Fruit fly (Drosophila melanogaster) whole organism, prepupa: ENCODE data around the gene CG11892.
A peak's percentile ranks its signal among the peaks of the same experiment; 100 is the strongest.

Source experiments
- Blimp-1 ChIP-seq: fragments of 200-800 bp; sonication (Bioruptor generic); optimal IDR thresholded peaks from 3 replicates; lab custom pipeline; 2017; ENCODE audit warnings: missing biosample characterization, missing genetic modification characterization, mild to moderate bottlenecking, moderate library complexity, missing genetic modification reagents
- CG10631 ChIP-seq: fragments of 200-800 bp; sonication (Bioruptor generic); optimal IDR thresholded peaks from 2 replicates; lab custom pipeline; 2016; ENCODE audit warnings: missing biosample characterization, missing genetic modification characterization
- CG10669 ChIP-seq: fragments of 200-800 bp; sonication (Bioruptor generic); optimal IDR thresholded peaks from 3 replicates; lab custom pipeline; 2018; ENCODE audit warnings: missing biosample characterization, mild to moderate bottlenecking, missing genetic modification characterization, moderate library complexity
- CG11294 ChIP-seq: fragments of 200-800 bp; sonication (Bioruptor generic); IDR thresholded peaks from 2 replicates; pipeline ENCODE4 v1.3.6; 2022; ENCODE audit warnings: missing biosample characterization, missing genetic modification characterization
- CG11762 ChIP-seq: fragments of 200-800 bp; sonication (Bioruptor generic); optimal IDR thresholded peaks from 3 replicates; lab custom pipeline; 2016; ENCODE audit warnings: missing biosample characterization, missing genetic modification characterization; ENCODE audit not compliant: insufficient read depth
- CG15336 ChIP-seq: fragments of 200-800 bp; sonication (Bioruptor generic); IDR thresholded peaks from 2 replicates; pipeline ENCODE4 v1.3.6; 2022; ENCODE audit warnings: missing biosample characterization, missing genetic modification characterization
- CG1621 ChIP-seq: fragments of 200-800 bp; sonication (Bioruptor generic); optimal IDR thresholded peaks from 3 replicates; lab custom pipeline; 2018; ENCODE audit warnings: missing biosample characterization, mild to moderate bottlenecking, missing genetic modification characterization
- CG3032 ChIP-seq: fragments of 200-800 bp; optimal IDR thresholded peaks from 2 replicates; lab custom pipeline; 2019; ENCODE audit warnings: missing biosample characterization, mild to moderate bottlenecking, missing genetic modification characterization, moderate library complexity
- CG31627 ChIP-seq: fragments of 200-800 bp; sonication (Bioruptor generic); optimal IDR thresholded peaks from 3 replicates; lab custom pipeline; 2016; ENCODE audit warnings: missing biosample characterization, missing genetic modification characterization
- CG32006 ChIP-seq: fragments of 200-800 bp; sonication (Bioruptor generic); optimal IDR thresholded peaks from 3 replicates; lab custom pipeline; 2017; ENCODE audit warnings: missing biosample characterization, mild to moderate bottlenecking, missing genetic modification characterization
- CG34406 ChIP-seq: fragments of 200-800 bp; sonication (Bioruptor generic); optimal IDR thresholded peaks from 3 replicates; lab custom pipeline; 2016; ENCODE audit warnings: missing biosample characterization, missing genetic modification characterization
- CG3919 ChIP-seq: fragments of 200-800 bp; sonication (Bioruptor generic); optimal IDR thresholded peaks from 3 replicates; lab custom pipeline; 2016; ENCODE audit warnings: missing biosample characterization, missing genetic modification characterization
- CG6792 ChIP-seq: fragments of 200-800 bp; sonication (Bioruptor generic); optimal IDR thresholded peaks from 3 replicates; lab custom pipeline; 2016; ENCODE audit warnings: missing biosample characterization, missing genetic modification characterization
- CG6808 ChIP-seq: fragments of 200-800 bp; sonication (Bioruptor generic); optimal IDR thresholded peaks from 3 replicates; lab custom pipeline; 2017; ENCODE audit warnings: missing biosample characterization, missing genetic modification characterization, mild to moderate bottlenecking, moderate library complexity, missing genetic modification reagents
- CG6854 ChIP-seq: fragments of 200-800 bp; sonication (Bioruptor generic); optimal IDR thresholded peaks from 2 replicates; lab custom pipeline; 2017; ENCODE audit warnings: missing biosample characterization, mild to moderate bottlenecking, missing genetic modification characterization
- CG8119 ChIP-seq: fragments of 200-800 bp; sonication (Bioruptor generic); IDR thresholded peaks from 3 replicates; pipeline ENCODE4 v1.3.6; 2022; ENCODE audit warnings: missing biosample characterization, missing genetic modification characterization
- CG8319 ChIP-seq: fragments of 200-800 bp; sonication (Bioruptor generic); optimal IDR thresholded peaks from 3 replicates; lab custom pipeline; 2016; ENCODE audit warnings: missing biosample characterization, missing genetic modification characterization
- CG8632 ChIP-seq: fragments of 200-800 bp; sonication (Bioruptor generic); optimal IDR thresholded peaks from 3 replicates; lab custom pipeline; 2016; ENCODE audit warnings: missing biosample characterization, missing genetic modification characterization
- CG9139 ChIP-seq: fragments of 200-800 bp; sonication (Bioruptor generic); optimal IDR thresholded peaks from 3 replicates; lab custom pipeline; 2017; ENCODE audit warnings: missing biosample characterization, mild to moderate bottlenecking, missing genetic modification characterization
- Eip75B ChIP-seq: fragments of 200-800 bp; sonication (Bioruptor generic); optimal IDR thresholded peaks from 3 replicates; lab custom pipeline; 2016; ENCODE audit warnings: missing biosample characterization, missing genetic modification characterization
- Eip78C ChIP-seq: fragments of 200-800 bp; sonication (Bioruptor generic); peaks from one replicate; lab custom pipeline; 2016; ENCODE audit warnings: missing biosample characterization, missing genetic modification characterization
- Eip93F ChIP-seq: fragments of 200-800 bp; sonication (Bioruptor generic); optimal IDR thresholded peaks from 2 replicates; lab custom pipeline; 2016; ENCODE audit warnings: missing biosample characterization, mild to moderate bottlenecking, missing genetic modification characterization
- Ets21C ChIP-seq: fragments of 200-800 bp; sonication (Bioruptor generic); optimal IDR thresholded peaks from 3 replicates; lab custom pipeline; 2016; ENCODE audit warnings: missing biosample characterization, missing genetic modification characterization
- Ets96B ChIP-seq: fragments of 200-800 bp; optimal IDR thresholded peaks from 2 replicates; lab custom pipeline; 2019; ENCODE audit warnings: missing biosample characterization, mild to moderate bottlenecking, missing genetic modification characterization, moderate library complexity
- Gug ChIP-seq: fragments of 200-800 bp; sonication (Bioruptor generic); IDR thresholded peaks from 2 replicates; pipeline ENCODE4 v1.3.6; 2022; ENCODE audit warnings: missing biosample characterization, missing genetic modification characterization
- Hr38 ChIP-seq: sonication (Bioruptor generic); optimal IDR thresholded peaks from 2 replicates; lab custom pipeline; 2016; ENCODE audit warnings: missing biosample characterization, missing genetic modification characterization
- Lpt ChIP-seq: fragments of 200-800 bp; sonication (Bioruptor generic); optimal IDR thresholded peaks from 3 replicates; lab custom pipeline; 2016; ENCODE audit warnings: missing biosample characterization, missing genetic modification characterization
- OdsH ChIP-seq: fragments of 200-800 bp; sonication (Bioruptor generic); optimal IDR thresholded peaks from 3 replicates; lab custom pipeline; 2016; ENCODE audit warnings: missing biosample characterization, missing genetic modification characterization
- Sox15 ChIP-seq: fragments of 200-800 bp; sonication (Bioruptor generic); optimal IDR thresholded peaks from 3 replicates; lab custom pipeline; 2016; ENCODE audit warnings: missing biosample characterization, missing genetic modification characterization
- achi ChIP-seq: fragments of 200-800 bp; sonication (Bioruptor generic); optimal IDR thresholded peaks from 3 replicates; lab custom pipeline; 2016; ENCODE audit warnings: missing biosample characterization, missing genetic modification characterization
- acj6 ChIP-seq: fragments of 200-800 bp; sonication (Bioruptor generic); optimal IDR thresholded peaks from 3 replicates; lab custom pipeline; 2016; ENCODE audit warnings: missing biosample characterization, missing genetic modification characterization
- cyc ChIP-seq: fragments of 200-800 bp; sonication (Bioruptor generic); optimal IDR thresholded peaks from 3 replicates; lab custom pipeline; 2016; ENCODE audit warnings: missing biosample characterization, missing genetic modification characterization
- dac ChIP-seq: fragments of 200-800 bp; sonication (Bioruptor generic); optimal IDR thresholded peaks from 2 replicates; lab custom pipeline; 2017; ENCODE audit warnings: missing biosample characterization, mild to moderate bottlenecking, missing genetic modification characterization
- dsx ChIP-seq: fragments of 200-800 bp; optimal IDR thresholded peaks from 3 replicates; lab custom pipeline; 2019; ENCODE audit warnings: missing biosample characterization, mild to moderate bottlenecking, missing genetic modification characterization, moderate library complexity; ENCODE audit not compliant: poor library complexity, severe bottlenecking
- fd85E ChIP-seq: fragments of 200-800 bp; sonication (Bioruptor generic); optimal IDR thresholded peaks from 3 replicates; lab custom pipeline; 2016; ENCODE audit warnings: missing biosample characterization, missing genetic modification characterization
- fkh ChIP-seq: fragments of 200-800 bp; sonication (Bioruptor generic); optimal IDR thresholded peaks from 3 replicates; lab custom pipeline; 2017; ENCODE audit warnings: missing biosample characterization, mild to moderate bottlenecking, missing genetic modification characterization, moderate library complexity
- spab ChIP-seq: fragments of 200-800 bp; sonication (Bioruptor generic); optimal IDR thresholded peaks from 2 replicates; lab custom pipeline; 2017; ENCODE audit warnings: missing biosample characterization, mild to moderate bottlenecking, missing genetic modification characterization, missing genetic modification reagents
- ss ChIP-seq, 2 experiments: fragments of 200-800 bp; sonication (Bioruptor generic); optimal IDR thresholded peaks; 2 replicates in 1 of 2; 3 replicates in 1 of 2; lab custom pipeline; 2017 to 2018; ENCODE audit warnings: mild to moderate bottlenecking in 2 of 2, missing biosample characterization in 2 of 2, missing genetic modification characterization in 2 of 2, moderate library complexity in 1 of 2
- topi ChIP-seq: fragments of 200-800 bp; sonication (Bioruptor generic); optimal IDR thresholded peaks from 3 replicates; lab custom pipeline; 2016; ENCODE audit warnings: missing biosample characterization, missing genetic modification characterization

The CG11892 gene

dm6 chr3R:25238771-25239700, 42.3 kb upstream of the CG11892 start:
- TF ChIP-seq cyc (GFP tag; lab: Kevin White, UChicago) (no peak), CG3919 (GFP tag; lab: Kevin White, UChicago) (peak; percentile 6), CG11294 (GFP tag; lab: Robert Waterston, UW) (no peak), fd85E (GFP tag; lab: Kevin White, UChicago) (no peak), Eip78C (GFP tag; lab: Kevin White, UChicago) (peak; percentile 78), dsx (GFP tag; lab: Kevin White, UChicago) (peak; percentile 56), CG1621 (peak; percentile 45), Gug (GFP tag; lab: Robert Waterston, UW) (no peak), CG3032 (tag; lab: Kevin White, UChicago) (peak; percentile 42), ss (GFP tag; optimal IDR thresholded peaks at IDR 0.05; lab: Kevin White, UChicago) (peak; percentile 28 to 32), Hr38 (no peak), CG31627 (GFP tag; lab: Kevin White, UChicago) (no peak), CG10669 (GFP tag; lab: Kevin White, UChicago) (peak; percentile 31), fkh (GFP tag; lab: Kevin White, UChicago) (no peak), spab (GFP tag; lab: Kevin White, UChicago) (peak; percentile 22), Eip75B (GFP tag; lab: Kevin White, UChicago) (peak; percentile 31), Blimp-1 (GFP tag; lab: Kevin White, UChicago) (no peak), Ets96B (tag; lab: Kevin White, UChicago) (peak; percentile 39), CG6792 (GFP tag; lab: Kevin White, UChicago) (no peak), CG8632 (GFP tag; lab: Kevin White, UChicago) (no peak), CG6808 (GFP tag; lab: Kevin White, UChicago) (peak; percentile 47), CG15336 (GFP tag; lab: Robert Waterston, UW) (no peak)
- TF ChIP-seq, all 60 proteins: peak for 11

- TF ChIP-seq CG11762 (GFP tag; lab: Kevin White, UChicago): no peak
- TF ChIP-seq Blimp-1 (GFP tag; lab: Kevin White, UChicago): no peak
- TF ChIP-seq Sox15 (GFP tag; lab: Kevin White, UChicago): no peak
- no peak for TF ChIP-seq dsx (GFP tag; lab: Kevin White, UChicago)
- TF ChIP-seq acj6: no peak
- TF ChIP-seq topi (GFP tag; lab: Kevin White, UChicago): no peak
- no peak for TF ChIP-seq Gug (GFP tag; lab: Robert Waterston, UW)
- TF ChIP-seq CG6854 (GFP tag; lab: Kevin White, UChicago): no peak
- no peak for TF ChIP-seq CG3032 (tag; lab: Kevin White, UChicago)
- no peak for TF ChIP-seq CG8119
- no peak for TF ChIP-seq CG6808 (GFP tag; lab: Kevin White, UChicago)
Measured at dm6 chr3R:25239880-25240279, 41.5 kb upstream of the CG11892 start, which contains the start of gene to. Gene to (plus strand): TSS chr3R:25240180.

dm6 chr3R:25241507-25242070, 39.8 kb upstream of the CG11892 start, which contains the start of gene CG11854:
Gene CG11854 (plus strand): TSS chr3R:25242020.
- TF ChIP-seq Lpt: no peak
- no peak for TF ChIP-seq ss (GFP tag; optimal IDR thresholded peaks at IDR 0.05; lab: Kevin White, UChicago)
- no peak for TF ChIP-seq Eip75B (GFP tag; lab: Kevin White, UChicago)
- no peak for TF ChIP-seq CG10631 (GFP tag; lab: Kevin White, UChicago)
- no peak for TF ChIP-seq CG9139 (GFP tag; lab: Kevin White, UChicago)
- no peak for TF ChIP-seq spab (GFP tag; lab: Kevin White, UChicago)
- no peak for TF ChIP-seq CG6792 (GFP tag; lab: Kevin White, UChicago)
- no peak for TF ChIP-seq CG6854 (GFP tag; lab: Kevin White, UChicago)
- no peak for TF ChIP-seq CG15336 (GFP tag; lab: Robert Waterston, UW)
- no peak for TF ChIP-seq dac (GFP tag; lab: Kevin White, UChicago)
- TF ChIP-seq CG3032 (tag; lab: Kevin White, UChicago): no peak
- TF ChIP-seq Eip93F (GFP tag; lab: Kevin White, UChicago): no peak
- no peak for TF ChIP-seq CG8319 (GFP tag; lab: Kevin White, UChicago)
- TF ChIP-seq CG32006 (GFP tag; lab: Kevin White, UChicago): no peak
- TF ChIP-seq OdsH (GFP tag; lab: Kevin White, UChicago): no peak
- no peak for TF ChIP-seq CG34406 (GFP tag; lab: Kevin White, UChicago)
- TF ChIP-seq achi: no peak
- TF ChIP-seq Ets21C: no peak
- no peak for TF ChIP-seq cyc (GFP tag; lab: Kevin White, UChicago)
- TF ChIP-seq topi (GFP tag; lab: Kevin White, UChicago): no peak
